Worm (Caenorhabditis elegans) whole organism, young adult: ENCODE results near the gene T06C10.3.

Experiments
- B0019.2 ChIP-seq: fragments of 200-800 bp; sonication (Bioruptor generic); conservative IDR thresholded peaks from 2 replicates; pipeline ENCODE4 v1.3.6; 2022; ENCODE audit warnings: missing genetic modification reagents, missing genetic modification characterization, missing compliant biosample characterization
- B0336.3 ChIP-seq: fragments of 200-800 bp; sonication (Bioruptor generic); IDR thresholded peaks from 2 replicates; pipeline ENCODE4 v1.3.6; 2022; ENCODE audit warnings: missing genetic modification characterization, missing compliant biosample characterization
- F10E7.11 ChIP-seq: sonication (generic microtip); optimal IDR thresholded peaks from 2 replicates; lab custom pipeline; 2017; ENCODE audit warnings: mild to moderate bottlenecking, missing genetic modification characterization, moderate library complexity, missing compliant biosample characterization
- F22D6.2 ChIP-seq: sonication (generic microtip); optimal IDR thresholded peaks from 2 replicates; lab custom pipeline; 2016; ENCODE audit warnings: mild to moderate bottlenecking, missing genetic modification characterization, missing compliant biosample characterization
- F33H1.4 ChIP-seq: fragments of 200-800 bp; sonication (Bioruptor generic); IDR thresholded peaks from 2 replicates; pipeline ENCODE4 v1.3.6; 2022; ENCODE audit warnings: missing genetic modification reagents, missing genetic modification characterization, missing compliant biosample characterization
- F49E8.2 ChIP-seq: sonication (generic microtip); optimal IDR thresholded peaks from 3 replicates; lab custom pipeline; 2017; ENCODE audit warnings: missing genetic modification characterization, mild to moderate bottlenecking, missing compliant biosample characterization, antibody characterized with exemption, moderate library complexity; ENCODE audit not compliant: insufficient read depth
- F52B5.7 ChIP-seq: sonication (generic microtip); optimal IDR thresholded peaks from 2 replicates; lab custom pipeline; 2016; ENCODE audit warnings: mild to moderate bottlenecking, missing genetic modification characterization, missing compliant biosample characterization
- F55B11.4 ChIP-seq: sonication (generic microtip); optimal IDR thresholded peaks from 2 replicates; lab custom pipeline; 2016; ENCODE audit warnings: missing compliant biosample characterization, missing genetic modification characterization, borderline replicate concordance; ENCODE audit not compliant: insufficient read depth
- K11D2.4 ChIP-seq: fragments of 200-800 bp; sonication (Bioruptor generic); IDR thresholded peaks from 2 replicates; pipeline ENCODE4 v1.3.6; 2022; ENCODE audit warnings: missing genetic modification reagents, missing genetic modification characterization, missing compliant biosample characterization
- Y56A3A.18 ChIP-seq: fragments of 200-800 bp; sonication (Bioruptor generic); IDR thresholded peaks from 2 replicates; pipeline ENCODE4 v1.3.6; 2022; ENCODE audit warnings: missing genetic modification reagents, missing genetic modification characterization, missing compliant biosample characterization
- ZK185.1 ChIP-seq: sonication (generic microtip); optimal IDR thresholded peaks from 2 replicates; lab custom pipeline; 2016; ENCODE audit warnings: mild to moderate bottlenecking, missing genetic modification characterization, missing compliant biosample characterization; ENCODE audit not compliant: poor library complexity, severe bottlenecking
- aptf-3 ChIP-seq: fragments of 200-800 bp; sonication (Bioruptor generic); IDR thresholded peaks from 2 replicates; pipeline ENCODE4 v1.3.6; 2022; ENCODE audit warnings: missing genetic modification characterization, missing compliant biosample characterization
- attf-3 ChIP-seq: fragments of 200-800 bp; sonication (Bioruptor generic); conservative IDR thresholded peaks from 2 replicates; pipeline ENCODE4 v1.3.6; 2022; ENCODE audit warnings: missing genetic modification reagents, missing genetic modification characterization, missing compliant biosample characterization
- attf-5 ChIP-seq: fragments of 200-800 bp; sonication (Bioruptor generic); optimal IDR thresholded peaks from 2 replicates; lab custom pipeline; 2018; ENCODE audit warnings: mild to moderate bottlenecking, missing genetic modification characterization, missing compliant biosample characterization
- attf-6 ChIP-seq: fragments of 200-800 bp; sonication (Bioruptor generic); IDR thresholded peaks from 2 replicates; pipeline ENCODE4 v1.3.6; 2022; ENCODE audit warnings: missing genetic modification reagents, missing genetic modification characterization, missing compliant biosample characterization
- bed-1 ChIP-seq: fragments of 200-800 bp; sonication (Bioruptor generic); IDR thresholded peaks from 2 replicates; pipeline ENCODE4 v1.3.6; 2022; ENCODE audit warnings: missing genetic modification reagents, missing genetic modification characterization, missing compliant biosample characterization
- cebp-1 ChIP-seq, 2 experiments: fragments of 200-800 bp in 1 of 2; sonication (Bioruptor generic) in 1 of 2; sonication (generic microtip) in 1 of 2; IDR thresholded peaks in 1 of 2; optimal IDR thresholded peaks in 1 of 2; 2 replicates each; pipeline versions ENCODE4 v1.3.6 to Lab custom; 2017 to 2022; ENCODE audit warnings: missing compliant biosample characterization in 2 of 2, missing genetic modification characterization in 2 of 2, mild to moderate bottlenecking in 1 of 2, missing genetic modification reagents in 1 of 2, moderate library complexity in 1 of 2
- ceh-27 ChIP-seq: fragments of 200-800 bp; sonication (Bioruptor generic); optimal IDR thresholded peaks from 2 replicates; lab custom pipeline; 2018; ENCODE audit warnings: mild to moderate bottlenecking, missing genetic modification characterization, moderate library complexity, missing compliant biosample characterization
- ceh-79 ChIP-seq: sonication (generic microtip); optimal IDR thresholded peaks from 2 replicates; lab custom pipeline; 2017; ENCODE audit warnings: mild to moderate bottlenecking, missing genetic modification characterization, missing compliant biosample characterization
- dpl-1 ChIP-seq: fragments of 150-350 bp; optimal IDR thresholded peaks from 2 replicates; lab custom pipeline; 2014; ENCODE audit warnings: missing biosample characterization, missing genetic modification reagents, missing genetic modification characterization
- efl-1 ChIP-seq: fragments of 150-350 bp; optimal IDR thresholded peaks from 2 replicates; lab custom pipeline; 2014; ENCODE audit warnings: missing biosample characterization, missing genetic modification reagents, missing genetic modification characterization
- egrh-3 ChIP-seq: fragments of 200-800 bp; sonication (Bioruptor generic); IDR thresholded peaks from 2 replicates; pipeline ENCODE4 v1.3.6; 2022; ENCODE audit warnings: missing genetic modification reagents, missing genetic modification characterization, missing compliant biosample characterization
- lag-1 ChIP-seq: fragments of 200-800 bp; sonication (Bioruptor generic); IDR thresholded peaks from 2 replicates; pipeline ENCODE4 v1.3.6; 2022; ENCODE audit warnings: missing genetic modification reagents, missing genetic modification characterization, missing compliant biosample characterization
- let-526 ChIP-seq: fragments of 200-800 bp; sonication (Bioruptor generic); IDR thresholded peaks from 2 replicates; pipeline ENCODE4 v1.3.6; 2022; ENCODE audit warnings: missing genetic modification reagents, missing genetic modification characterization, missing compliant biosample characterization
- lin-26 ChIP-seq: fragments of 200-800 bp; sonication (Bioruptor generic); IDR thresholded peaks from 2 replicates; pipeline ENCODE4 v1.3.6; 2022; ENCODE audit warnings: missing genetic modification reagents, missing genetic modification characterization, missing compliant biosample characterization
- lin-35 ChIP-seq, 3 experiments: fragments of 150-350 bp in 2 of 3; sonication (generic microtip) in 1 of 3; optimal IDR thresholded peaks; 2 replicates each; lab custom pipeline; 2014 to 2018; ENCODE audit warnings: missing biosample characterization in 3 of 3, missing genetic modification characterization in 3 of 3, missing genetic modification reagents in 3 of 3
- lin-54 ChIP-seq: fragments of 200-800 bp; sonication (Bioruptor generic); optimal IDR thresholded peaks from 2 replicates; lab custom pipeline; 2018; ENCODE audit warnings: mild to moderate bottlenecking, missing genetic modification characterization, missing compliant biosample characterization
- lsl-1 ChIP-seq: fragments of 200-800 bp; sonication (Bioruptor generic); optimal IDR thresholded peaks from 2 replicates; lab custom pipeline; 2018; ENCODE audit warnings: mild to moderate bottlenecking, missing genetic modification characterization, moderate library complexity, missing compliant biosample characterization
- lsy-27 ChIP-seq: sonication (generic microtip); optimal IDR thresholded peaks from 2 replicates; lab custom pipeline; 2017; ENCODE audit warnings: missing genetic modification characterization, mild to moderate bottlenecking, missing compliant biosample characterization, antibody characterized with exemption, missing genotype, borderline replicate concordance; ENCODE audit not compliant: insufficient read depth
- madf-10 ChIP-seq: sonication (generic microtip); optimal IDR thresholded peaks from 2 replicates; lab custom pipeline; 2016; ENCODE audit warnings: mild to moderate bottlenecking, missing genetic modification characterization, missing compliant biosample characterization
- madf-3 ChIP-seq: fragments of 200-800 bp; sonication (Bioruptor generic); IDR thresholded peaks from 2 replicates; pipeline ENCODE4 v1.3.6; 2022; ENCODE audit warnings: missing genetic modification reagents, missing genetic modification characterization, missing compliant biosample characterization
- madf-6 ChIP-seq: fragments of 200-800 bp; sonication (Bioruptor generic); IDR thresholded peaks from 2 replicates; pipeline ENCODE4 v1.3.6; 2022; ENCODE audit warnings: missing genetic modification reagents, missing genetic modification characterization, missing compliant biosample characterization
- nfyb-1 ChIP-seq: fragments of 200-800 bp; sonication (Bioruptor generic); IDR thresholded peaks from 2 replicates; pipeline ENCODE4 v1.3.6; 2022; ENCODE audit warnings: missing genetic modification reagents, missing genetic modification characterization, missing compliant biosample characterization
- nhr-120 ChIP-seq: fragments of 200-800 bp; sonication (Bioruptor generic); IDR thresholded peaks from 2 replicates; pipeline ENCODE4 v1.3.6; 2022; ENCODE audit warnings: missing genetic modification characterization, missing compliant biosample characterization
- nhr-80 ChIP-seq: sonication (generic microtip); optimal IDR thresholded peaks from 2 replicates; lab custom pipeline; 2016; ENCODE audit warnings: missing genetic modification characterization, missing compliant biosample characterization
- repo-1 ChIP-seq: sonication (generic microtip); optimal IDR thresholded peaks from 2 replicates; lab custom pipeline; 2017; ENCODE audit warnings: mild to moderate bottlenecking, missing genetic modification characterization, missing compliant biosample characterization
- snpc-1.3 ChIP-seq: sonication (generic microtip); optimal IDR thresholded peaks from 2 replicates; lab custom pipeline; 2017; ENCODE audit warnings: missing genetic modification characterization, mild to moderate bottlenecking, missing compliant biosample characterization, antibody characterized with exemption, moderate library complexity, missing genotype, missing genetic modification reagents; ENCODE audit not compliant: insufficient read depth
- tbp1 ChIP-seq: fragments of 200-800 bp; sonication (Bioruptor generic); optimal IDR thresholded peaks from 2 replicates; lab custom pipeline; 2018; ENCODE audit warnings: mild to moderate bottlenecking, missing genetic modification characterization, missing compliant biosample characterization
- tbx-9 ChIP-seq: sonication (generic microtip); optimal IDR thresholded peaks from 2 replicates; lab custom pipeline; 2016; ENCODE audit warnings: borderline replicate concordance, missing genetic modification characterization, inconsistent platforms, missing compliant biosample characterization
- tlf-1 ChIP-seq: fragments of 200-800 bp; sonication (Bioruptor generic); optimal IDR thresholded peaks from 2 replicates; lab custom pipeline; 2018; ENCODE audit warnings: mild to moderate bottlenecking, missing genetic modification characterization, missing compliant biosample characterization
- ztf-6 ChIP-seq: fragments of 200-800 bp; sonication (Bioruptor generic); IDR thresholded peaks from 2 replicates; pipeline ENCODE4 v1.3.6; 2022; ENCODE audit warnings: missing genetic modification reagents, missing genetic modification characterization, missing compliant biosample characterization

The T06C10.3 gene

DNA sequence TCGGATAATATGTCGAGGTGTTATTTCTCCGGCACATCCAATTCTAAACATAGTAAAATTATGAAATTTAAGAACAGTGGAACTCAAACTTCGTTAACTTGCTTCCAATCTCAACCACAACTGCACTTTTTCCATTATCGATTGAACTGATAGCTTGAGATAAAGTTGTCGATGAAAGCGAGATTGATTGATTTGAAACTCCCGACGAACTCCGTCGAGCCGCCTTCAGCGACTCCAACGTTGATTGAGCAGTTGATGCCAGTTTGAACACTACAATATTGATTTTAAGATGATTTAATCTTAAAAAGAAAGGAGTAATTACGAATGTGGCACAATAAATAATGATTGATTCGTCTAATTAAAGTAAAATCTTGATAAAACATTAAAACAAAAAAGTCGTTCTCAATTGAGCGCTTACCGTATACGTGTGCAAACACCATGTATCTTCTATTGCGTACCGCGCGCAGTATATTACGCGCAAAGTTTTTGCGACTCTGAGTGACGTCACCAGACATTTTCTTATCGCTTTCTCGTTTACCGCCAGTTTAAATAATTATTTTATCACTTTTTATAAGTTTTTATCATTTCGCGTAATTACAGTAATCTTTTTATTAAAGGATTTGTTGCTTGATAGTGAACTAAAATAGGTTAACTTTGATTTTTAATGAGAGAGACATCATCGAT is 31.8 kb downstream of the T06C10.3 start, which contains the start of gene arp-11 (continued):
- TF ChIP-seq tbx-9 (tag; lab: Kevin White, UChicago) (no peak), egrh-3 (no peak), F52B5.7 (tag; lab: Kevin White, UChicago) (no peak), repo-1 (no peak), aptf-3 (GFP tag; lab: Robert Waterston, UW) (no peak), F10E7.11 (tag; lab: Kevin White, UChicago) (no peak), madf-10 (tag; lab: Kevin White, UChicago) (peak; percentile 46), tlf-1 (GFP tag; lab: Kevin White, UChicago) (peak; percentile 0), dpl-1 (GFP tag; lab: Kevin White, UChicago) (no peak), ZK185.1 (tag; lab: Kevin White, UChicago) (peak; percentile 56), attf-6 (GFP tag; lab: Robert Waterston, UW) (no peak), let-526 (GFP tag; lab: Robert Waterston, UW) (no peak), nhr-120 (no peak), lsl-1 (GFP tag; lab: Kevin White, UChicago) (peak; percentile 65), lin-35 (GFP tag; optimal IDR thresholded peaks at IDR 0.05; lab: Kevin White, UChicago) (peak in 1 of 3 experiments; percentile 49), F33H1.4 (peak; percentile 26; the same call in 1 of the 2 replicates), cebp-1 (GFP tag; IDR thresholded peaks at IDR 0.05; lab: Robert Waterston, UW) (no peak), cebp-1 (tag; optimal IDR thresholded peaks at IDR 0.05; lab: Kevin White, UChicago) (peak; percentile 60), F55B11.4 (tag; lab: Kevin White, UChicago) (no peak), tbp1 (GFP tag; lab: Kevin White, UChicago) (peak; percentile 45), efl-1 (GFP tag; lab: Kevin White, UChicago) (peak; percentile 26), F49E8.2 (tag; lab: Kevin White, UChicago) (no peak), lsy-27 (tag; lab: Kevin White, UChicago) (no peak), attf-5 (peak; percentile 84), bed-1 (GFP tag; lab: Robert Waterston, UW) (no peak), ceh-27 (peak; percentile 30), B0019.2 (no peak), lin-26 (GFP tag; lab: Robert Waterston, UW) (no peak), nhr-80 (tag; lab: Kevin White, UChicago) (peak; percentile 23), K11D2.4 (no peak), snpc-1.3 (peak; percentile 29), attf-3 (GFP tag; lab: Robert Waterston, UW) (no peak), lin-54 (GFP tag; lab: Kevin White, UChicago) (peak; percentile 61), B0336.3 (GFP tag; lab: Robert Waterston, UW) (0 out of 2 replicates have a peak, but pooled peaks have one; percentile 22), lag-1 (GFP tag; lab: Robert Waterston, UW) (no peak), Y56A3A.18 (GFP tag; lab: Robert Waterston, UW) (no peak)
- TF ChIP-seq, all 124 proteins: peak for 24

DNA sequence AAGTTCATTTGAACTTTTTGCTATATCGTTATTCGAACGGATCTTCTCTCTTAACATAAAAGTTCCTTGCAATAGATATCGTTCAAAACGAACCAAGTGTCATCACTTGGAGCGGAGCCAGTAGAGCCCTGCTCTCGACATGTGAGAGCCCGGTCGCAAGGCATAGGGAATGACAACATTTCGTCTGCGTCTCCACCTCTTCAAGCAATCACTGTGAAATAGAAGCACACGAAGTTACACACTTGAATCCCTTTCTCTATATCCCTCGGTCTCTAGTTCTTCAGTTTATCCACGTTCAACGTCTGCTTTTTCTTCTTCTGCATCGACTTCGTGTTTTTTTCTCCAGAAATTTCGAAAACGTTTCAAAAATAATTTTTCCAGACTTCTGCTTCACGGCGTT is 32.8 kb downstream of the T06C10.3 start, which contains the start of gene C49H3.6:
Gene C49H3.6 (plus strand): TSS at position 380 of the 400 bp plus-strand sequence.
- TF ChIP-seq ceh-79 (tag; lab: Kevin White, UChicago) (no peak), lin-35 (GFP tag; optimal IDR thresholded peaks at IDR 0.05; lab: Kevin White, UChicago) (peak in 1 of 3 experiments; percentile 63), ZK185.1 (tag; lab: Kevin White, UChicago) (no peak), madf-6 (GFP tag; lab: Robert Waterston, UW) (peak; percentile 19; the same call in 1 of the 2 replicates), ztf-6 (no peak), F22D6.2 (tag; lab: Kevin White, UChicago) (no peak), nfyb-1 (GFP tag; lab: Robert Waterston, UW) (peak; percentile 52; the same call in 1 of the 2 replicates), cebp-1 (GFP tag; IDR thresholded peaks at IDR 0.05; lab: Robert Waterston, UW) (no peak), cebp-1 (tag; optimal IDR thresholded peaks at IDR 0.05; lab: Kevin White, UChicago) (peak; percentile 29), ceh-27 (peak; percentile 43), madf-3 (GFP tag; lab: Robert Waterston, UW) (0 out of 2 replicates have a peak, but pooled peaks have one; percentile 28)
